Worm (Caenorhabditis elegans) whole organism, L1 larva: ENCODE results near the gene sli-1.

Source experiments
- C16A3.4 ChIP-seq: fragments of 150-350 bp; optimal IDR thresholded peaks from 2 replicates; lab custom pipeline; 2014; ENCODE audit warnings: missing biosample characterization, missing genetic modification characterization
- F16B12.6 ChIP-seq: fragments of 150-350 bp; optimal IDR thresholded peaks from 2 replicates; lab custom pipeline; 2014; ENCODE audit warnings: missing biosample characterization, missing genetic modification characterization
- alr-1 ChIP-seq: fragments of 200-800 bp; sonication (Bioruptor generic); optimal IDR thresholded peaks from 2 replicates; lab custom pipeline; 2018; ENCODE audit warnings: borderline replicate concordance, mild to moderate bottlenecking, missing genetic modification characterization, missing compliant biosample characterization
- aly-2 ChIP-seq: fragments of 150-350 bp; optimal IDR thresholded peaks from 2 replicates; lab custom pipeline; 2014; ENCODE audit warnings: missing biosample characterization, missing genetic modification characterization
- ama-1 ChIP-seq: fragments of 150-350 bp; optimal IDR thresholded peaks from 2 replicates; lab custom pipeline; 2014
- ceh-82 ChIP-seq, 3 experiments: fragments of 150-350 bp in 1 of 3; sonication (generic microtip) in 2 of 3; optimal IDR thresholded peaks; 2 replicates each; lab custom pipeline; 2014 to 2017; ENCODE audit warnings: missing biosample characterization in 3 of 3, missing genetic modification characterization in 3 of 3
- ceh-88 ChIP-seq: fragments of 200-800 bp; sonication (Bioruptor generic); IDR thresholded peaks from 2 replicates; pipeline ENCODE4 v1.3.6; 2022; ENCODE audit warnings: missing genetic modification characterization, missing compliant biosample characterization
- ceh-90 ChIP-seq: sonication (generic microtip); optimal IDR thresholded peaks from 2 replicates; lab custom pipeline; 2016; ENCODE audit warnings: missing genetic modification characterization, missing compliant biosample characterization
- ces-1 ChIP-seq: fragments of 150-350 bp; optimal IDR thresholded peaks from 2 replicates; lab custom pipeline; 2014; ENCODE audit warnings: missing biosample characterization, missing genetic modification reagents, missing genetic modification characterization
- dpl-1 ChIP-seq, 3 experiments: fragments of 150-350 bp in 2 of 3; sonication (generic microtip) in 1 of 3; optimal IDR thresholded peaks; 2 replicates each; lab custom pipeline; 2014 to 2017; ENCODE audit warnings: missing biosample characterization in 3 of 3, missing genetic modification characterization in 3 of 3, missing genetic modification reagents in 3 of 3
- dsc-1 ChIP-seq: sonication (generic microtip); optimal IDR thresholded peaks from 2 replicates; lab custom pipeline; 2016; ENCODE audit warnings: mild to moderate bottlenecking, missing genetic modification characterization, missing compliant biosample characterization
- efl-1 ChIP-seq, 4 experiments: fragments of 150-350 bp; optimal IDR thresholded peaks in 3 of 4; peaks in 1 of 4; 1 replicate in 1 of 4; 2 replicates in 3 of 4; lab custom pipeline; 2014; ENCODE audit warnings: missing biosample characterization in 2 of 4, missing genetic modification characterization in 2 of 4, missing genetic modification reagents in 2 of 4
- efl-3 ChIP-seq: fragments of 200-800 bp; sonication (Bioruptor generic); optimal IDR thresholded peaks from 2 replicates; lab custom pipeline; 2018; ENCODE audit warnings: mild to moderate bottlenecking, missing genetic modification characterization, missing compliant biosample characterization
- egl-13 ChIP-seq: sonication (generic microtip); optimal IDR thresholded peaks from 2 replicates; lab custom pipeline; 2016; ENCODE audit warnings: missing genotype, missing genetic modification reagents, missing genetic modification characterization, missing compliant biosample characterization
- elt-2 ChIP-seq: sonication (generic microtip); optimal IDR thresholded peaks from 2 replicates; lab custom pipeline; 2016; ENCODE audit warnings: missing genetic modification characterization, mild to moderate bottlenecking, inconsistent platforms, missing compliant biosample characterization, missing genetic modification reagents
- fos-1 ChIP-seq: fragments of 150-350 bp; optimal IDR thresholded peaks from 2 replicates; lab custom pipeline; 2014; ENCODE audit warnings: missing biosample characterization, missing genetic modification characterization
- hpl-2 ChIP-seq: fragments of 150-350 bp; optimal IDR thresholded peaks from 2 replicates; lab custom pipeline; 2014; ENCODE audit warnings: missing biosample characterization, missing genetic modification reagents, missing genetic modification characterization
- irx-1 ChIP-seq: sonication (generic microtip); optimal IDR thresholded peaks from 2 replicates; lab custom pipeline; 2016; ENCODE audit warnings: missing genetic modification characterization, missing compliant biosample characterization
- isw-1 ChIP-seq: fragments of 200-800 bp; sonication (Bioruptor generic); IDR thresholded peaks from 2 replicates; pipeline ENCODE4 v1.3.6; 2022; ENCODE audit warnings: missing genetic modification characterization, missing compliant biosample characterization
- jun-1 ChIP-seq: fragments of 150-350 bp; optimal IDR thresholded peaks from 2 replicates; lab custom pipeline; 2014; ENCODE audit warnings: missing biosample characterization, missing genetic modification reagents, missing genetic modification characterization
- lin-13 ChIP-seq: fragments of 150-350 bp; optimal IDR thresholded peaks from 2 replicates; lab custom pipeline; 2014; ENCODE audit warnings: missing biosample characterization, missing genetic modification reagents, missing genetic modification characterization
- lin-14 ChIP-seq: fragments of 200-800 bp; sonication (Bioruptor generic); optimal IDR thresholded peaks from 2 replicates; lab custom pipeline; 2018; ENCODE audit warnings: mild to moderate bottlenecking, missing genetic modification characterization, moderate library complexity, missing compliant biosample characterization
- lin-15B ChIP-seq: fragments of 150-350 bp; sonication (generic microtip); optimal IDR thresholded peaks from 3 replicates; lab custom pipeline; 2014; ENCODE audit warnings: missing biosample characterization, missing genetic modification characterization
- lin-35 ChIP-seq, 2 experiments: fragments of 150-350 bp; optimal IDR thresholded peaks; 2 replicates each; lab custom pipeline; 2014; ENCODE audit warnings: missing biosample characterization in 2 of 2, missing genetic modification characterization in 2 of 2, missing genetic modification reagents in 2 of 2
- lir-3 ChIP-seq: sonication (generic microtip); optimal IDR thresholded peaks from 2 replicates; lab custom pipeline; 2016; ENCODE audit warnings: mild to moderate bottlenecking, missing genetic modification characterization, moderate library complexity, missing compliant biosample characterization; ENCODE audit not compliant: poor library complexity
- lsy-2 ChIP-seq, 2 experiments: fragments of 150-350 bp; optimal IDR thresholded peaks; 2 replicates each; lab custom pipeline; 2014; ENCODE audit warnings: missing biosample characterization in 2 of 2, missing genetic modification characterization in 2 of 2
- mef-2 ChIP-seq: fragments of 150-350 bp; optimal IDR thresholded peaks from 2 replicates; lab custom pipeline; 2014; ENCODE audit warnings: missing biosample characterization, missing genetic modification characterization
- nhr-12 ChIP-seq: sonication (generic microtip); optimal IDR thresholded peaks from 2 replicates; lab custom pipeline; 2017; ENCODE audit warnings: missing biosample characterization, missing genetic modification characterization
- nhr-19 ChIP-seq: fragments of 200-800 bp; sonication (Bioruptor generic); conservative IDR thresholded peaks from 2 replicates; pipeline ENCODE4 v1.3.6; 2022; ENCODE audit warnings: missing genetic modification characterization, missing compliant biosample characterization
- nhr-20 ChIP-seq: sonication (generic microtip); optimal IDR thresholded peaks from 2 replicates; lab custom pipeline; 2016; ENCODE audit warnings: mild to moderate bottlenecking, missing genetic modification characterization, missing compliant biosample characterization
- nhr-237 ChIP-seq: fragments of 150-350 bp; optimal IDR thresholded peaks from 2 replicates; lab custom pipeline; 2014; ENCODE audit warnings: missing biosample characterization, missing genetic modification characterization
- nhr-28 ChIP-seq: fragments of 150-350 bp; optimal IDR thresholded peaks from 2 replicates; lab custom pipeline; 2014; ENCODE audit warnings: missing biosample characterization, missing genetic modification characterization
- nhr-76 ChIP-seq: sonication (generic microtip); optimal IDR thresholded peaks from 2 replicates; lab custom pipeline; 2017; ENCODE audit warnings: missing biosample characterization, missing genetic modification characterization
- nhr-84 ChIP-seq: sonication (generic microtip); optimal IDR thresholded peaks from 2 replicates; lab custom pipeline; 2017; ENCODE audit warnings: missing biosample characterization, missing genetic modification characterization
- nhr-90 ChIP-seq: sonication (generic microtip); optimal IDR thresholded peaks from 2 replicates; lab custom pipeline; 2016; ENCODE audit warnings: mild to moderate bottlenecking, missing genetic modification characterization, missing compliant biosample characterization; ENCODE audit not compliant: poor library complexity
- pag-3 ChIP-seq: sonication (generic microtip); optimal IDR thresholded peaks from 2 replicates; lab custom pipeline; 2017; ENCODE audit warnings: missing genetic modification characterization, mild to moderate bottlenecking, missing compliant biosample characterization, antibody characterized with exemption, borderline replicate concordance; ENCODE audit not compliant: insufficient read depth
- pax-3 ChIP-seq: fragments of 200-800 bp; sonication (Bioruptor generic); optimal IDR thresholded peaks from 2 replicates; lab custom pipeline; 2018; ENCODE audit warnings: mild to moderate bottlenecking, missing genetic modification characterization, moderate library complexity, missing compliant biosample characterization
- pqm-1 ChIP-seq: sonication (generic microtip); optimal IDR thresholded peaks from 3 replicates; lab custom pipeline; 2017; ENCODE audit warnings: missing biosample characterization, missing genetic modification characterization
- skn-1 ChIP-seq: fragments of 150-350 bp; optimal IDR thresholded peaks from 2 replicates; lab custom pipeline; 2014; ENCODE audit warnings: missing biosample characterization, missing genetic modification characterization
- sox-4 ChIP-seq: sonication (generic microtip); optimal IDR thresholded peaks from 2 replicates; lab custom pipeline; 2016; ENCODE audit warnings: missing genetic modification characterization, missing compliant biosample characterization
- sptf-1 ChIP-seq: fragments of 150-350 bp; optimal IDR thresholded peaks from 2 replicates; lab custom pipeline; 2014; ENCODE audit warnings: missing biosample characterization, missing genetic modification characterization
- sup-37 ChIP-seq: fragments of 200-800 bp; sonication (Bioruptor generic); optimal IDR thresholded peaks from 2 replicates; lab custom pipeline; 2018; ENCODE audit warnings: mild to moderate bottlenecking, missing genetic modification characterization, missing compliant biosample characterization
- swsn-7 ChIP-seq: sonication (generic microtip); optimal IDR thresholded peaks from 2 replicates; lab custom pipeline; 2016; ENCODE audit warnings: missing genetic modification characterization, missing compliant biosample characterization
- unc-130 ChIP-seq: fragments of 150-350 bp; optimal IDR thresholded peaks from 2 replicates; lab custom pipeline; 2017; ENCODE audit warnings: missing biosample characterization, missing genetic modification characterization, inconsistent platforms
- unc-30 ChIP-seq: sonication (generic microtip); optimal IDR thresholded peaks from 2 replicates; lab custom pipeline; 2017; ENCODE audit warnings: missing biosample characterization, missing genetic modification characterization
- unc-62 ChIP-seq: fragments of 150-350 bp; optimal IDR thresholded peaks from 2 replicates; lab custom pipeline; 2014; ENCODE audit warnings: missing biosample characterization, missing genetic modification reagents, missing genetic modification characterization
- unc-86 ChIP-seq: sonication (generic microtip); optimal IDR thresholded peaks from 2 replicates; lab custom pipeline; 2016; ENCODE audit warnings: missing genetic modification characterization, missing compliant biosample characterization
- vab-15 ChIP-seq: sonication (generic microtip); optimal IDR thresholded peaks from 2 replicates; lab custom pipeline; 2017; ENCODE audit warnings: missing genotype, mild to moderate bottlenecking, missing genetic modification characterization, missing compliant biosample characterization
- xbp-1 ChIP-seq: sonication (generic microtip); optimal IDR thresholded peaks from 2 replicates; lab custom pipeline; 2016; ENCODE audit warnings: missing genetic modification characterization, missing compliant biosample characterization
- zip-4 ChIP-seq: fragments of 200-800 bp; sonication (Bioruptor generic); optimal IDR thresholded peaks from 2 replicates; lab custom pipeline; 2018; ENCODE audit warnings: mild to moderate bottlenecking, missing genetic modification characterization, moderate library complexity, missing compliant biosample characterization
- ztf-11 ChIP-seq, 2 experiments: sonication (generic microtip); optimal IDR thresholded peaks; 2 replicates each; lab custom pipeline; 2016 to 2017; ENCODE audit warnings: missing genetic modification characterization in 2 of 2, missing biosample characterization in 1 of 2, missing compliant biosample characterization in 1 of 2
- ztf-4 ChIP-seq: fragments of 150-350 bp; optimal IDR thresholded peaks from 2 replicates; lab custom pipeline; 2014; ENCODE audit warnings: missing biosample characterization, missing genetic modification characterization

Gene sli-1

ce11 chrX:727737-728136 is 2.0 kb upstream of the sli-1 start (continued):
- TF ChIP-seq nhr-90 (tag; lab: Kevin White, UChicago) (peak; percentile 76), lin-15B (no peak), irx-1 (tag; lab: Kevin White, UChicago) (peak; percentile 68), nhr-237 (no peak), nhr-12 (tag; lab: Kevin White, UChicago) (no peak), ama-1 (lab: Kevin White, UChicago) (no peak), egl-13 (tag; lab: Kevin White, UChicago) (no peak), nhr-20 (tag; lab: Kevin White, UChicago) (peak; percentile 70), jun-1 (tag; lab: Kevin White, UChicago) (peak; percentile 85), alr-1 (no peak), vab-15 (tag; lab: Kevin White, UChicago) (no peak), pqm-1 (tag; lab: Kevin White, UChicago) (no peak), sup-37 (no peak), ceh-82 (tag; optimal IDR thresholded peaks at IDR 0.05; lab: Kevin White, UChicago) (peak in 2 of 3 experiments; percentile 8 to 58), nhr-76 (tag; lab: Kevin White, UChicago) (no peak), efl-1 (optimal IDR thresholded peaks at IDR 0.05; lab: Kevin White, UChicago) (peak; percentile 41 to 50), efl-1 (GFP tag; optimal IDR thresholded peaks at IDR 0.05 in 1 of 2; lab: Kevin White, UChicago) (peak in 1 of 2 experiments; percentile 89), lin-13 (GFP tag; lab: Kevin White, UChicago) (no peak), swsn-7 (tag; lab: Kevin White, UChicago) (peak; percentile 71), lir-3 (tag; lab: Kevin White, UChicago) (no peak), zip-4 (GFP tag; lab: Kevin White, UChicago) (peak; percentile 8), hpl-2 (GFP tag; lab: Kevin White, UChicago) (no peak), F16B12.6 (tag; lab: Kevin White, UChicago) (no peak), elt-2 (tag; lab: Kevin White, UChicago) (peak; percentile 11), xbp-1 (peak; percentile 47), nhr-84 (tag; lab: Kevin White, UChicago) (no peak), nhr-19 (GFP tag; lab: Robert Waterston, UW) (peak; percentile 61), dsc-1 (peak; percentile 81), efl-3 (GFP tag; lab: Kevin White, UChicago) (no peak), unc-30 (no peak), pax-3 (tag; lab: Kevin White, UChicago) (no peak), dpl-1 (GFP tag; optimal IDR thresholded peaks at IDR 0.05; lab: Kevin White, UChicago) (peak; percentile 29 to 41 (median 33)), ces-1 (no peak), C16A3.4 (tag; lab: Kevin White, UChicago) (peak; percentile 22), lin-14 (GFP tag; lab: Kevin White, UChicago) (peak; percentile 89), unc-86 (tag; lab: Kevin White, UChicago) (peak; percentile 39), mef-2 (tag; lab: Kevin White, UChicago) (no peak), pag-3 (tag; lab: Kevin White, UChicago) (no peak), lin-35 (GFP tag; optimal IDR thresholded peaks at IDR 0.05; lab: Kevin White, UChicago) (peak; percentile 58 to 74)

DNA sequence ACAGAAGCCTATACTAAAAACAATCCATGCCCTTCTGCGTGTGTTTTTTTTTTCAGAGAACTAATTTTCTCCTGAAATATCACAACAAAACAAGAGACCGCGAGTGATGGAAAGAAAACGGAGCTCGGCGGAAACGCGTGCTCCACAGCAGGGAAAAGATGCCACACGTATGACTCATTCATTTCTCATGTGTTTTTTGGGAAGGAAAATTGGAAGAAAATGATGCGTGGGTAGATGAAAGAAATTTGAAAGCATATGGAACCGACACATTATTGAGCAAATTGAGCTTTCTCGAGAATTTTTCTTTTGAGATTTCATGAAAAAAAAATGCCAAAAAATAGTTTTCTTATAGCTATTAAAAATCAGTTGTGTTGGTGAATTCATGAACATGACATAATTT is 527 bp upstream of the sli-1 start:
- TF ChIP-seq sox-4 (tag; lab: Kevin White, UChicago) = no peak
- TF ChIP-seq ztf-11 (tag; optimal IDR thresholded peaks at IDR 0.05; lab: Kevin White, UChicago) = no peak
- TF ChIP-seq nhr-28 (tag; lab: Kevin White, UChicago) = no peak
- no peak for TF ChIP-seq hpl-2 (GFP tag; lab: Kevin White, UChicago)
- TF ChIP-seq F16B12.6 (tag; lab: Kevin White, UChicago) = no peak
- TF ChIP-seq ceh-88 (GFP tag; lab: Robert Waterston, UW) = no peak
- no peak for TF ChIP-seq lin-13 (GFP tag; lab: Kevin White, UChicago)
- TF ChIP-seq aly-2 (tag; lab: Kevin White, UChicago) = no peak
- TF ChIP-seq ceh-90 = no peak
- no peak for TF ChIP-seq unc-62 (GFP tag; lab: Kevin White, UChicago)
- no peak for TF ChIP-seq sptf-1 (tag; lab: Kevin White, UChicago)
- no peak for TF ChIP-seq ama-1 (lab: Kevin White, UChicago)
- TF ChIP-seq mef-2 (tag; lab: Kevin White, UChicago) = no peak
- TF ChIP-seq skn-1 (tag; lab: Kevin White, UChicago) = no peak
- TF ChIP-seq unc-130 (tag; lab: Kevin White, UChicago) = no peak
- TF ChIP-seq dsc-1 = peak; percentile 50
- TF ChIP-seq lsy-2 (tag; optimal IDR thresholded peaks at IDR 0.05; lab: Kevin White, UChicago) = peak in 1 of 2 experiments; percentile 10
- TF ChIP-seq ztf-4 (tag; lab: Kevin White, UChicago) = no peak
- no peak for TF ChIP-seq isw-1
- TF ChIP-seq fos-1 (tag; lab: Kevin White, UChicago) = no peak
- no peak for TF ChIP-seq xbp-1
- TF ChIP-seq ceh-82 (tag; optimal IDR thresholded peaks at IDR 0.05; lab: Kevin White, UChicago) = peak in 1 of 3 experiments; percentile 1
